Worm (Caenorhabditis elegans) whole organism, L4 larva: ENCODE results near the gene M142.5.

Experiments used
- F10B5.3 ChIP-seq: sonication (generic microtip); optimal IDR thresholded peaks from 2 replicates; lab custom pipeline; 2016; ENCODE audit warnings: mild to moderate bottlenecking, missing genetic modification characterization, missing compliant biosample characterization
- T20F7.1 ChIP-seq: fragments of 200-800 bp; sonication (Bioruptor generic); optimal IDR thresholded peaks from 2 replicates; lab custom pipeline; 2018; ENCODE audit warnings: mild to moderate bottlenecking, missing genetic modification characterization, missing compliant biosample characterization
- T26A8.4 ChIP-seq: fragments of 200-800 bp; sonication (Bioruptor generic); IDR thresholded peaks from 2 replicates; pipeline ENCODE4 v1.3.6; 2022; ENCODE audit warnings: missing genetic modification characterization, missing compliant biosample characterization
- Y5F2A.4 ChIP-seq: fragments of 200-800 bp; sonication (Bioruptor generic); optimal IDR thresholded peaks from 2 replicates; lab custom pipeline; 2018; ENCODE audit warnings: mild to moderate bottlenecking, missing genetic modification characterization, missing compliant biosample characterization
- aha-1 ChIP-seq: fragments of 150-350 bp; peaks from one replicate; lab custom pipeline; 2014; ENCODE audit warnings: missing biosample characterization, missing genetic modification characterization
- ama-1 ChIP-seq: fragments of 150-350 bp; optimal IDR thresholded peaks from 2 replicates; lab custom pipeline; 2014; ENCODE audit warnings: inconsistent platforms, mixed read lengths
- ctbp-1 ChIP-seq: fragments of 200-800 bp; sonication (Bioruptor generic); IDR thresholded peaks from 2 replicates; pipeline ENCODE4 v1.3.6; 2022; ENCODE audit warnings: missing genetic modification reagents, missing genetic modification characterization, missing compliant biosample characterization
- dve-1 ChIP-seq: sonication (generic microtip); optimal IDR thresholded peaks from 2 replicates; lab custom pipeline; 2017; ENCODE audit warnings: antibody characterized with exemption, mild to moderate bottlenecking, missing genetic modification characterization, missing compliant biosample characterization; ENCODE audit not compliant: insufficient read depth
- egl-43 ChIP-seq: fragments of 200-800 bp; sonication (Bioruptor generic); IDR thresholded peaks from 2 replicates; pipeline ENCODE4 v1.3.6; 2022; ENCODE audit warnings: missing genetic modification reagents, missing genetic modification characterization, missing compliant biosample characterization
- fkh-10 ChIP-seq: fragments of 150-350 bp; optimal IDR thresholded peaks from 2 replicates; lab custom pipeline; 2014; ENCODE audit warnings: missing biosample characterization, missing genetic modification reagents, missing genetic modification characterization
- fos-1 ChIP-seq: fragments of 150-350 bp; optimal IDR thresholded peaks from 2 replicates; lab custom pipeline; 2014; ENCODE audit warnings: missing biosample characterization, missing genetic modification characterization
- hlh-11 ChIP-seq: fragments of 200-800 bp; sonication (Bioruptor generic); optimal IDR thresholded peaks from 2 replicates; lab custom pipeline; 2018; ENCODE audit warnings: mild to moderate bottlenecking, missing genetic modification characterization, missing compliant biosample characterization
- hmg-1.1 ChIP-seq: fragments of 200-800 bp; sonication (Bioruptor generic); IDR thresholded peaks from 2 replicates; pipeline ENCODE4 v1.3.6; 2022; ENCODE audit warnings: missing genetic modification reagents, missing genetic modification characterization, missing compliant biosample characterization
- lin-13 ChIP-seq: fragments of 150-350 bp; optimal IDR thresholded peaks from 2 replicates; lab custom pipeline; 2014; ENCODE audit warnings: missing biosample characterization, missing genetic modification reagents, missing genetic modification characterization
- mdt-29 ChIP-seq: fragments of 200-800 bp; sonication (Bioruptor generic); IDR thresholded peaks from 2 replicates; pipeline ENCODE4 v1.3.6; 2022; ENCODE audit warnings: missing genetic modification reagents, missing genetic modification characterization, missing compliant biosample characterization
- nhr-11 ChIP-seq: fragments of 150-350 bp; optimal IDR thresholded peaks from 2 replicates; lab custom pipeline; 2014; ENCODE audit warnings: missing biosample characterization, missing genetic modification characterization
- nhr-25 ChIP-seq: sonication (generic microtip); optimal IDR thresholded peaks from 2 replicates; lab custom pipeline; 2017; ENCODE audit warnings: missing genetic modification characterization, mild to moderate bottlenecking, missing compliant biosample characterization, antibody characterized with exemption, moderate library complexity, borderline replicate concordance; ENCODE audit not compliant: insufficient read depth
- nhr-28 ChIP-seq: fragments of 150-350 bp; optimal IDR thresholded peaks from 2 replicates; lab custom pipeline; 2014; ENCODE audit warnings: missing biosample characterization, missing genetic modification characterization
- nhr-41 ChIP-seq: fragments of 200-800 bp; sonication (Bioruptor generic); IDR thresholded peaks from 2 replicates; pipeline ENCODE4 v1.3.6; 2022; ENCODE audit warnings: missing genetic modification reagents, missing genetic modification characterization, missing compliant biosample characterization
- nhr-42 ChIP-seq: fragments of 200-800 bp; sonication (Bioruptor generic); IDR thresholded peaks from 2 replicates; pipeline ENCODE4 v1.3.6; 2022; ENCODE audit warnings: missing genetic modification characterization, missing compliant biosample characterization
- tag-97 ChIP-seq: fragments of 200-800 bp; sonication (Bioruptor generic); IDR thresholded peaks from 2 replicates; pipeline ENCODE4 v1.3.6; 2022; ENCODE audit warnings: missing genetic modification characterization, missing compliant biosample characterization
- unc-62 ChIP-seq, 3 experiments: fragments of 150-350 bp in 1 of 3; sonication (generic microtip); optimal IDR thresholded peaks in 2 of 3; peaks in 1 of 3; 1 replicate in 1 of 3; 2 replicates in 2 of 3; lab custom pipeline; 2014 to 2017; ENCODE audit warnings: missing biosample characterization in 3 of 3, missing genetic modification characterization in 3 of 3, missing genetic modification reagents in 3 of 3, missing genotype in 1 of 3
- zfp-3 ChIP-seq: fragments of 200-800 bp; sonication (Bioruptor generic); conservative IDR thresholded peaks from 2 replicates; pipeline ENCODE4 v1.3.6; 2022; ENCODE audit warnings: missing genetic modification reagents, missing genetic modification characterization, missing compliant biosample characterization
- zip-11 ChIP-seq: fragments of 200-800 bp; sonication (Bioruptor generic); IDR thresholded peaks from 2 replicates; pipeline ENCODE4 v1.3.6; 2022; ENCODE audit warnings: missing genetic modification characterization, missing compliant biosample characterization

Gene M142.5

DNA sequence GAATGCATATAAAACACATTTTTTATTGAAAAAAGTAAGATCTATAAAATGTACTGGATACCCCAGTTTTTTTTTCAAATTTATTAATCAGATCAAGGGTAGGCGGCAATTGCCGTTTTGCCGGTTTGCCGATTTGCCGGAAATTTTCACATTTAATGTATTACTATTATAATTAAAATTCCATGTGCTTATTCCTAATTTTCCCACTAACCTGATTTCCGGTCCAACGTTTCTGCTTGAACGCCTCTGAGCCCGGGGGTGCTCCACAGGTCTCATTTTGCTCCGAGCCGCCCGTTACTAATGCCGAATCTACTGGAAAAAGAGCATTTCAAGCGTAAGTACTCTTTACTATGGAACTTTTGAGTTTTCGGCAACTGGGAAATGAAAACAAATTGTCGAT is 38.6 kb downstream of the M142.5 start, which contains the start of gene dhc-4:
dhc-4 (plus strand) TSS at position 301 of the 400 bp plus-strand sequence.
- TF ChIP-seq mdt-29 = no peak
- no peak for TF ChIP-seq lin-13 (GFP tag; lab: Kevin White, UChicago)
- TF ChIP-seq ama-1 (lab: Kevin White, UChicago) = no peak
- TF ChIP-seq zip-11 (GFP tag; lab: Robert Waterston, UW) = no peak
- TF ChIP-seq nhr-41 (GFP tag; lab: Robert Waterston, UW) = no peak

DNA sequence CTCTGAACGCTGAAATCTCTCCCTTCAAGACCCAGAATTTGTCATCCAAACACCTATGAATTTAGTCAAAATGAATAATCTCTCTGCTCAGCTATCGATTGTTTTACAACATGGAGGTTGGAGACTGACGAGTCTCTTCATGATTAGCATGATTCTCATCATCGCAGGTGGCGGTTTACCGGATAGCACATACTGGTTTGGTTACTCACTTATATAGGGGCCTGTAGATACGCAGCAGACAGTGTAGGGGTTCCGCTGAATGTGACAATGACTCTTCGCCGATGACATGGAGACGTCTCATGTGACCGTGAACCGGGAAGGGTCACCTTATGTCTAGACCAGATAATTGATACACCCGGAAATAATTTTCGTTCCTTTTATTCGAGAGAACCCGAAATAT is 45.6 kb downstream of the M142.5 start:
- TF ChIP-seq ctbp-1 = no peak
- no peak for TF ChIP-seq zfp-3
- TF ChIP-seq nhr-11 = no peak
- TF ChIP-seq T20F7.1 (GFP tag; lab: Kevin White, UChicago) = no peak
- no peak for TF ChIP-seq hlh-11 (tag; lab: Kevin White, UChicago)

DNA sequence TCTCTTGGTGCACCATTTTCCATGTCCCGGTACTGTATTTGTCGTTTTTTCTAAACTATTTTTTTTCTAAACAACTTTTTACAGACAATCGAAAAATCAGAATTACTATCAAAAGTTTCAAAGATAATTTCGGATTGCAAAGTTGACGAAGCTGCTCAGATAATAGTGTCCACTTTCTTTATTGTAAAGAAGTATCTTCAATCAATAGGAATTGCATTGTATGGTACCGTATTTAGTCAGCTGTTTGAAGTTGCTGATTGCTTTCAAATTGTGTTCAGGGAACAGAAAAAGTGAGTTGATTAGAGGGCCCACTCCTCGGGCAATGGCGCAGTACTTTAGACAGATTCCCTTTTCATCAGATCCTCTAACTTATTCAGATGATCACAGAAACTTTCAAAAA is 50.6 kb downstream of the M142.5 start:
- TF ChIP-seq ama-1 (lab: Kevin White, UChicago) (no peak), aha-1 (tag; lab: Kevin White, UChicago) (no peak), T26A8.4 (GFP tag; lab: Robert Waterston, UW) (peak; percentile 10; the same call in 1 of the 2 replicates), F10B5.3 (no peak), nhr-41 (GFP tag; lab: Robert Waterston, UW) (no peak), nhr-11 (no peak), dve-1 (tag; lab: Kevin White, UChicago) (no peak), nhr-28 (tag; lab: Kevin White, UChicago) (no peak), nhr-25 (tag; lab: Kevin White, UChicago) (no peak), tag-97 (no peak), hmg-1.1 (GFP tag; lab: Robert Waterston, UW) (no peak), fkh-10 (no peak), nhr-42 (GFP tag; lab: Robert Waterston, UW) (no peak), egl-43 (no peak), Y5F2A.4 (GFP tag; lab: Kevin White, UChicago) (no peak), fos-1 (tag; lab: Kevin White, UChicago) (no peak), unc-62 (GFP tag; optimal IDR thresholded peaks at IDR 0.05 in 1 of 2; lab: Kevin White, UChicago) (peak in 1 of 2 experiments; percentile 96), unc-62 (tag; optimal IDR thresholded peaks at IDR 0.05; lab: Kevin White, UChicago) (no peak)
